Fruit fly (Drosophila melanogaster) whole organism, embryonic: ENCODE data around the gene GstD8.

Experiments
- ATbp ChIP-seq: fragments of 200-800 bp; sonication (Bioruptor generic); optimal IDR thresholded peaks from 2 replicates; lab custom pipeline; 2017; ENCODE audit warnings: missing biosample characterization, mild to moderate bottlenecking, missing genetic modification characterization, missing genetic modification reagents
- Ada2b ChIP-seq: fragments of 200-800 bp; sonication (Bioruptor generic); IDR thresholded peaks from 2 replicates; pipeline ENCODE4 v1.3.6; 2022; ENCODE audit warnings: missing biosample characterization, missing genetic modification characterization
- B-H1 ChIP-seq: fragments of 200-800 bp; sonication (Bioruptor generic); IDR thresholded peaks from 3 replicates; pipeline ENCODE4 v1.3.6; 2022; ENCODE audit warnings: missing biosample characterization, missing genetic modification characterization
- Bgb ChIP-seq: fragments of 200-800 bp; sonication (Bioruptor generic); IDR thresholded peaks from 2 replicates; pipeline ENCODE4 v1.3.6; 2022; ENCODE audit warnings: missing biosample characterization, missing genetic modification characterization; ENCODE audit not compliant: partially characterized antibody
- BtbVII ChIP-seq: fragments of 200-800 bp; sonication (Bioruptor generic); optimal IDR thresholded peaks from 3 replicates; lab custom pipeline; 2017; ENCODE audit warnings: missing biosample characterization, mild to moderate bottlenecking, missing genetic modification characterization
- Bteb2 ChIP-seq: fragments of 200-800 bp; sonication (Bioruptor generic); optimal IDR thresholded peaks from 2 replicates; lab custom pipeline; 2016; ENCODE audit warnings: missing biosample characterization, missing genetic modification characterization
- CG1024 ChIP-seq: fragments of 200-800 bp; sonication (Bioruptor generic); IDR thresholded peaks from 2 replicates; pipeline ENCODE4 v1.3.6; 2022; ENCODE audit warnings: missing biosample characterization, missing genetic modification characterization
- CG11456 ChIP-seq: fragments of 200-800 bp; sonication (Bioruptor generic); IDR thresholded peaks from 3 replicates; pipeline ENCODE4 v1.3.6; 2022; ENCODE audit warnings: missing biosample characterization, missing genetic modification characterization
- CG11695 ChIP-seq: fragments of 200-800 bp; sonication (Bioruptor generic); IDR thresholded peaks from 3 replicates; pipeline ENCODE4 v1.3.6; 2022; ENCODE audit warnings: missing biosample characterization, missing genetic modification characterization
- CG12071 ChIP-seq: fragments of 200-800 bp; sonication (Bioruptor generic); optimal IDR thresholded peaks from 3 replicates; lab custom pipeline; 2018; ENCODE audit warnings: missing biosample characterization, mild to moderate bottlenecking, missing genetic modification characterization
- CG13287 ChIP-seq: fragments of 200-800 bp; sonication (Bioruptor generic); IDR thresholded peaks from 2 replicates; pipeline ENCODE4 v1.3.6; 2022; ENCODE audit warnings: missing biosample characterization, missing genetic modification characterization; ENCODE audit not compliant: partially characterized antibody
- CG14014 ChIP-seq: fragments of 200-800 bp; sonication (Bioruptor generic); IDR thresholded peaks from 2 replicates; pipeline ENCODE4 v1.3.6; 2022; ENCODE audit warnings: missing biosample characterization, missing genetic modification characterization
- CG15269 ChIP-seq: fragments of 200-800 bp; sonication (Bioruptor generic); optimal IDR thresholded peaks from 2 replicates; lab custom pipeline; 2018; ENCODE audit warnings: missing biosample characterization, mild to moderate bottlenecking, missing genetic modification characterization, moderate library complexity
- CG1529 ChIP-seq: fragments of 200-800 bp; sonication (Bioruptor generic); optimal IDR thresholded peaks from 3 replicates; lab custom pipeline; 2018; ENCODE audit warnings: missing biosample characterization, missing genetic modification characterization
- CG15479 ChIP-seq: fragments of 200-800 bp; sonication (Bioruptor generic); optimal IDR thresholded peaks from 3 replicates; lab custom pipeline; 2019; ENCODE audit warnings: missing biosample characterization, mild to moderate bottlenecking, missing genetic modification characterization, moderate library complexity
- CG16815 ChIP-seq: fragments of 200-800 bp; sonication (Bioruptor generic); optimal IDR thresholded peaks from 3 replicates; lab custom pipeline; 2017; ENCODE audit warnings: missing biosample characterization, mild to moderate bottlenecking, missing genetic modification characterization
- CG17359 ChIP-seq: fragments of 200-800 bp; sonication (Bioruptor generic); optimal IDR thresholded peaks from 3 replicates; lab custom pipeline; 2018; ENCODE audit warnings: missing biosample characterization, mild to moderate bottlenecking, missing genetic modification characterization, moderate library complexity
- CG1792 ChIP-seq: fragments of 200-800 bp; sonication (Bioruptor generic); optimal IDR thresholded peaks from 2 replicates; lab custom pipeline; 2016; ENCODE audit warnings: missing biosample characterization, missing genetic modification characterization
- CG2120 ChIP-seq: fragments of 200-800 bp; sonication (Bioruptor generic); optimal IDR thresholded peaks from 3 replicates; lab custom pipeline; 2016; ENCODE audit warnings: missing biosample characterization, missing genetic modification characterization
- CG3838 ChIP-seq: fragments of 200-800 bp; sonication (Bioruptor generic); optimal IDR thresholded peaks from 3 replicates; lab custom pipeline; 2016; ENCODE audit warnings: missing biosample characterization, missing genetic modification characterization
- CG4282 ChIP-seq: fragments of 200-800 bp; sonication (Bioruptor generic); optimal IDR thresholded peaks from 2 replicates; lab custom pipeline; 2016; ENCODE audit warnings: missing biosample characterization, missing genetic modification characterization
- CG4617 ChIP-seq: fragments of 200-800 bp; sonication (Bioruptor generic); optimal IDR thresholded peaks from 3 replicates; lab custom pipeline; 2016; ENCODE audit warnings: missing biosample characterization, missing genetic modification characterization, borderline replicate concordance
- CG4730 ChIP-seq: fragments of 200-800 bp; sonication (Bioruptor generic); IDR thresholded peaks from 2 replicates; pipeline ENCODE4 v1.3.6; 2022; ENCODE audit warnings: missing biosample characterization, missing genetic modification characterization
- CG6689 ChIP-seq: fragments of 200-800 bp; sonication (Bioruptor generic); IDR thresholded peaks from 2 replicates; pipeline ENCODE4 v1.3.6; 2022; ENCODE audit warnings: missing biosample characterization, missing genetic modification characterization
- CG7556 ChIP-seq: fragments of 200-800 bp; sonication (Bioruptor generic); optimal IDR thresholded peaks from 2 replicates; lab custom pipeline; 2017; ENCODE audit warnings: missing biosample characterization, mild to moderate bottlenecking, missing genetic modification characterization
- CG8281 ChIP-seq: fragments of 200-800 bp; sonication (Bioruptor generic); optimal IDR thresholded peaks from 2 replicates; lab custom pipeline; 2018; ENCODE audit warnings: missing biosample characterization, mild to moderate bottlenecking, missing genetic modification characterization, moderate library complexity
- CHES-1-like ChIP-seq: fragments of 200-800 bp; sonication (Bioruptor generic); optimal IDR thresholded peaks from 2 replicates; lab custom pipeline; 2016; ENCODE audit warnings: missing biosample characterization, missing genetic modification characterization
- Chrac-16 ChIP-seq: fragments of 200-800 bp; sonication (Bioruptor generic); optimal IDR thresholded peaks from 3 replicates; lab custom pipeline; 2016; ENCODE audit warnings: missing biosample characterization, missing genetic modification characterization
- Hand ChIP-seq: fragments of 200-800 bp; sonication (Bioruptor generic); optimal IDR thresholded peaks from 2 replicates; lab custom pipeline; 2017; ENCODE audit warnings: mild to moderate bottlenecking, missing biosample characterization, missing genetic modification reagents, missing genetic modification characterization
- Lhr ChIP-seq: fragments of 200-800 bp; sonication (Bioruptor generic); optimal IDR thresholded peaks from 3 replicates; lab custom pipeline; 2017; ENCODE audit warnings: mild to moderate bottlenecking, missing biosample characterization, missing genetic modification reagents, missing genetic modification characterization
- Mrtf ChIP-seq: fragments of 200-800 bp; sonication (Bioruptor generic); IDR thresholded peaks from 3 replicates; pipeline ENCODE4 v1.3.6; 2022; ENCODE audit warnings: missing biosample characterization, missing genetic modification characterization
- Opbp ChIP-seq: fragments of 200-800 bp; sonication (Bioruptor generic); IDR thresholded peaks from 3 replicates; pipeline ENCODE4 v1.3.6; 2022; ENCODE audit warnings: missing biosample characterization, missing genetic modification characterization; ENCODE audit not compliant: partially characterized antibody
- Rfx ChIP-seq: fragments of 200-800 bp; sonication (Bioruptor generic); IDR thresholded peaks from 2 replicates; pipeline ENCODE4 v1.3.6; 2022; ENCODE audit warnings: missing biosample characterization, missing genetic modification characterization
- Sox102F ChIP-seq: fragments of 200-800 bp; sonication (Bioruptor generic); optimal IDR thresholded peaks from 2 replicates; lab custom pipeline; 2018; ENCODE audit warnings: missing biosample characterization, mild to moderate bottlenecking, missing genetic modification characterization, moderate library complexity
- Trl ChIP-seq, 3 experiments: fragments of >200 bp in 2 of 3; fragments of 200-800 bp in 1 of 3; sonication (Bioruptor generic) in 1 of 3; optimal IDR thresholded peaks; 2 replicates in 1 of 3; 3 replicates in 2 of 3; lab custom pipeline; 2016 to 2017; ENCODE audit warnings: missing biosample characterization in 1 of 3, missing genetic modification characterization in 1 of 3
- bbx ChIP-seq: fragments of 200-800 bp; sonication (Bioruptor generic); IDR thresholded peaks from 2 replicates; pipeline ENCODE4 v1.3.6; 2022; ENCODE audit warnings: missing biosample characterization, missing genetic modification characterization; ENCODE audit not compliant: partially characterized antibody
- chif ChIP-seq, 2 experiments: fragments of 200-800 bp; sonication (Bioruptor generic); optimal IDR thresholded peaks; 3 replicates each; lab custom pipeline; 2016; ENCODE audit warnings: missing biosample characterization in 2 of 2, missing genetic modification characterization in 2 of 2
- dimm ChIP-seq: fragments of 200-800 bp; sonication (Bioruptor generic); IDR thresholded peaks from 2 replicates; pipeline ENCODE4 v1.3.6; 2022; ENCODE audit warnings: missing biosample characterization, missing genetic modification characterization
- esg ChIP-seq: fragments of 200-800 bp; sonication (Bioruptor generic); conservative IDR thresholded peaks from 2 replicates; pipeline ENCODE4 v1.3.6; 2022; ENCODE audit warnings: missing biosample characterization, missing genetic modification characterization
- fd96Cb ChIP-seq: fragments of 200-800 bp; sonication (Bioruptor generic); optimal IDR thresholded peaks from 2 replicates; lab custom pipeline; 2018; ENCODE audit warnings: missing biosample characterization, mild to moderate bottlenecking, missing genetic modification characterization, moderate library complexity
- klu ChIP-seq: fragments of 200-800 bp; sonication (Bioruptor generic); IDR thresholded peaks from 2 replicates; pipeline ENCODE4 v1.3.6; 2022; ENCODE audit warnings: missing biosample characterization, missing genetic modification characterization
- kni ChIP-seq: fragments of 200-800 bp; sonication (Bioruptor generic); optimal IDR thresholded peaks from 3 replicates; lab custom pipeline; 2017; ENCODE audit warnings: mild to moderate bottlenecking, missing biosample characterization, missing genetic modification reagents, missing genetic modification characterization
- lilli ChIP-seq: fragments of 200-800 bp; sonication (Bioruptor generic); optimal IDR thresholded peaks from 3 replicates; lab custom pipeline; 2016; ENCODE audit warnings: missing biosample characterization, missing genetic modification characterization
- nau ChIP-seq: fragments of 200-800 bp; sonication (Bioruptor generic); optimal IDR thresholded peaks from 3 replicates; lab custom pipeline; 2017; ENCODE audit warnings: missing biosample characterization, mild to moderate bottlenecking, missing genetic modification characterization, missing genetic modification reagents
- onecut ChIP-seq: fragments of 200-800 bp; sonication (Bioruptor generic); IDR thresholded peaks from 2 replicates; pipeline ENCODE4 v1.3.6; 2022; ENCODE audit warnings: missing biosample characterization, missing genetic modification characterization
- pita ChIP-seq: fragments of 200-800 bp; sonication (Bioruptor generic); optimal IDR thresholded peaks from 2 replicates; lab custom pipeline; 2017; ENCODE audit warnings: missing biosample characterization, mild to moderate bottlenecking, missing genetic modification characterization
- sqz ChIP-seq: fragments of 200-800 bp; sonication (Bioruptor generic); optimal IDR thresholded peaks from 3 replicates; lab custom pipeline; 2018; ENCODE audit warnings: missing biosample characterization, mild to moderate bottlenecking, missing genetic modification characterization
- stwl ChIP-seq: fragments of 200-800 bp; sonication (Bioruptor generic); optimal IDR thresholded peaks from 3 replicates; lab custom pipeline; 2018; ENCODE audit warnings: missing biosample characterization, mild to moderate bottlenecking, missing genetic modification characterization, moderate library complexity
- tx ChIP-seq: fragments of 200-800 bp; sonication (Bioruptor generic); optimal IDR thresholded peaks from 2 replicates; lab custom pipeline; 2016; ENCODE audit warnings: missing biosample characterization, missing genetic modification characterization
- z ChIP-seq: fragments of 200-800 bp; sonication (Bioruptor generic); IDR thresholded peaks from 3 replicates; pipeline ENCODE4 v1.3.6; 2022; ENCODE audit warnings: missing biosample characterization, missing genetic modification characterization
- zfh1 ChIP-seq: fragments of 200-800 bp; sonication (Bioruptor generic); IDR thresholded peaks from 3 replicates; pipeline ENCODE4 v1.3.6; 2022; ENCODE audit warnings: missing biosample characterization, missing genetic modification characterization

Gene GstD8

DNA sequence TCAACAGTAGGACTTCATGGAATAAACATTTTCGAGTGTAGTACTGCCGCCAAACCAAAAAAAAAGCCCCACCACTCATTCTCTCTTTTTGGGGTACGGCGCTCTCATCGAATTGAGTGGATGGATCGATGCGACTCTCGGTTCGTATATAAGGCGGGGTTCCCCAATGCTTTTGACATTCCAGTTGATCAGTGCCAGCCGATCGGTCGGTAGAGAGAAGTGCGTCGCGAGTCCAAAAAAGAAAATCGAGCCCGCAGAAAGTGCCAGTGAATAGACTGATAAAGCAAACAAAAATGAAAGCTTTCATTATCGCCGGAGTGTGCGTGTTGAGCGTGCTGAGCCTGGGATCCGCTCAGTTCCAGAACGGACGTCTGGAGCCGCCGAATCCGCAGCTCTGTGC is 20.0 kb upstream of the GstD8 start, which contains the start of gene CG4115:
Gene CG4115, plus strand, starts transcription at position 172 of the 400 bp plus-strand sequence.
- TF ChIP-seq Trl (optimal IDR thresholded peaks at IDR 0.05; lab: Kevin White, UChicago) (peak; percentile 7 to 32), Trl (GFP tag; optimal IDR thresholded peaks at IDR 0.05; lab: Kevin White, UChicago) (no peak), CG11456 (no peak), dimm (GFP tag; lab: Robert Waterston, UW) (no peak), z (GFP tag; lab: Robert Waterston, UW) (peak; percentile 80), B-H1 (GFP tag; lab: Robert Waterston, UW) (no peak), pita (GFP tag; lab: Kevin White, UChicago) (no peak), CG15269 (tag; lab: Kevin White, UChicago) (no peak), onecut (GFP tag; lab: Robert Waterston, UW) (peak; percentile 67), CG14014 (GFP tag; lab: Robert Waterston, UW) (no peak), bbx (GFP tag; lab: Robert Waterston, UW) (no peak), stwl (no peak), sqz (peak; percentile 40), CG11695 (GFP tag; lab: Robert Waterston, UW) (no peak), CG15479 (GFP tag; lab: Kevin White, UChicago) (no peak), CHES-1-like (no peak), Bteb2 (no peak), CG12071 (GFP tag; lab: Kevin White, UChicago) (no peak), Mrtf (GFP tag; lab: Robert Waterston, UW) (no peak), CG1529 (no peak), Lhr (GFP tag; lab: Kevin White, UChicago) (no peak), nau (GFP tag; lab: Kevin White, UChicago) (no peak), CG16815 (GFP tag; lab: Kevin White, UChicago) (no peak), CG4730 (GFP tag; lab: Robert Waterston, UW) (no peak), ATbp (GFP tag; lab: Kevin White, UChicago) (no peak), Ada2b (GFP tag; lab: Robert Waterston, UW) (no peak), CG7556 (no peak), zfh1 (GFP tag; lab: Robert Waterston, UW) (no peak), CG1024 (GFP tag; lab: Robert Waterston, UW) (no peak), CG1792 (GFP tag; lab: Kevin White, UChicago) (no peak), CG13287 (GFP tag; lab: Robert Waterston, UW) (peak; percentile 24; the same call in 1 of the 2 replicates), Chrac-16 (GFP tag; lab: Kevin White, UChicago) (no peak), Opbp (GFP tag; lab: Robert Waterston, UW) (0 out of 3 replicates have a peak, but pooled peaks have one; percentile 4), lilli (GFP tag; lab: Kevin White, UChicago) (no peak), CG8281 (tag; lab: Kevin White, UChicago) (no peak), CG4282 (GFP tag; lab: Kevin White, UChicago) (no peak), Sox102F (GFP tag; lab: Kevin White, UChicago) (no peak), BtbVII (GFP tag; lab: Kevin White, UChicago) (no peak), CG2120 (GFP tag; lab: Kevin White, UChicago) (no peak), CG6689 (GFP tag; lab: Robert Waterston, UW) (no peak), fd96Cb (tag; lab: Kevin White, UChicago) (no peak), tx (GFP tag; lab: Kevin White, UChicago) (no peak), chif (GFP tag; optimal IDR thresholded peaks at IDR 0.05; lab: Kevin White, UChicago) (no peak), CG17359 (tag; lab: Kevin White, UChicago) (no peak), esg (GFP tag; lab: Robert Waterston, UW) (no peak), klu (GFP tag; lab: Robert Waterston, UW) (no peak), Bgb (no peak), CG4617 (GFP tag; lab: Kevin White, UChicago) (no peak), kni (GFP tag; lab: Kevin White, UChicago) (peak; percentile 23), CG3838 (GFP tag; lab: Kevin White, UChicago) (no peak), Hand (GFP tag; lab: Kevin White, UChicago) (no peak), Rfx (peak; percentile 16; the same call in 1 of the 2 replicates)
